Fruit fly (Drosophila melanogaster): Measurements from ENCODE around the gene beat-IV.

- TF ChIP-seq CG9797 (GFP tag; optimal IDR thresholded peaks at IDR 0.05) (no peak), Atf-2 (GFP tag; optimal IDR thresholded peaks at IDR 0.05) (no peak)
Measured at dm6 chr3R:23556843-23557242, 369 bp upstream of the beat-IV start, which contains the start of gene CG10164.

Measured in whole organism, embryonic.